Fruit fly (Drosophila melanogaster): ENCODE measurements around the gene CG13251.

CG13251 gene

DNA sequence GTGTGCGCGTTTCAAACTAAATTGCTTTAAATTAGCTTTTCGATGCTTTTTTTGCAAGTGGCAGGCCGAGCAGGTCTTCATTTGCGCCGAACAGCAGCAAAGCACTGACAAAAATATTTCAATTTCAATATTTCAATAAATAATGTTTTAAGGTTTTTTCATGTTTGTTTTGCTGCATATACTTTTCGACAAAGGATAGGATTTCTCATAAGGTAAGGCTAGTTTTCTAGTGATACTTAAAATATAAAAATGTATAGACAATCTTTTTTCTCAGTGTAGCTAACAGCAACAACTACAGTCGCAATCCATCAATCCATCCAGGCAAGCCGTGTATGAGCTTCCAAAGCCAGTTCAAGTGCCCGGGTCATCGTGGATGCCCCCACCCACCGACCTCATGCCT is 48.5 kb upstream of the CG13251 start (continued):
- TF ChIP-seq CG17612 (GFP tag; IDR thresholded peaks at IDR 0.05) (no peak), CG18764 (GFP tag; optimal IDR thresholded peaks at IDR 0.05) (no peak), unpg (GFP tag; optimal IDR thresholded peaks at IDR 0.05) (peak; percentile 19), HLHmδ (GFP tag; optimal IDR thresholded peaks at IDR 0.05) (no peak), CG14050 (GFP tag; IDR thresholded peaks at IDR 0.05) (no peak), Lhr (GFP tag; optimal IDR thresholded peaks at IDR 0.05) (no peak), MBD-R2 (GFP tag; IDR thresholded peaks at IDR 0.05) (no peak), Med (GFP tag) (no peak), NFAT (GFP tag; IDR thresholded peaks at IDR 0.05) (no peak), CG14014 (GFP tag; IDR thresholded peaks at IDR 0.05) (no peak), CG7556 (GFP tag; optimal IDR thresholded peaks at IDR 0.05) (no peak), CG2129 (GFP tag; IDR thresholded peaks at IDR 0.05; ENCODE audit: partially characterized antibody) (no peak), Vsx1 (GFP tag; optimal IDR thresholded peaks at IDR 0.05) (no peak), CG14965 (GFP tag; optimal IDR thresholded peaks at IDR 0.05; ENCODE audit: borderline replicate concordance) (no peak), Dip2 (GFP tag; IDR thresholded peaks at IDR 0.05) (no peak), D19A (tag; optimal IDR thresholded peaks at IDR 0.05) (no peak), CG9817 (tag; optimal IDR thresholded peaks at IDR 0.05) (no peak), Adf1 (GFP tag; IDR thresholded peaks at IDR 0.05) (no peak), da (GFP tag; optimal IDR thresholded peaks at IDR 0.05) (no peak), tgo (GFP tag; IDR thresholded peaks at IDR 0.05) (no peak), CG12744 (GFP tag; optimal IDR thresholded peaks at IDR 0.05) (no peak), CG12769 (tag; optimal IDR thresholded peaks at IDR 0.05) (no peak), Drgx (GFP tag; IDR thresholded peaks at IDR 0.05) (0 out of 2 replicates have a peak, but pooled peaks have one; percentile 27), D19B (GFP tag; optimal IDR thresholded peaks at IDR 0.05) (no peak), kay (GFP tag; optimal IDR thresholded peaks at IDR 0.05) (no peak), CG6765 (GFP tag; optimal IDR thresholded peaks at IDR 0.05) (no peak), CG15011 (GFP tag; optimal IDR thresholded peaks at IDR 0.05) (no peak), Usf (GFP tag; optimal IDR thresholded peaks at IDR 0.05) (no peak), phol (tag; optimal IDR thresholded peaks at IDR 0.05) (peak; percentile 21), CG18619 (GFP tag; optimal IDR thresholded peaks at IDR 0.05) (no peak)

DNA sequence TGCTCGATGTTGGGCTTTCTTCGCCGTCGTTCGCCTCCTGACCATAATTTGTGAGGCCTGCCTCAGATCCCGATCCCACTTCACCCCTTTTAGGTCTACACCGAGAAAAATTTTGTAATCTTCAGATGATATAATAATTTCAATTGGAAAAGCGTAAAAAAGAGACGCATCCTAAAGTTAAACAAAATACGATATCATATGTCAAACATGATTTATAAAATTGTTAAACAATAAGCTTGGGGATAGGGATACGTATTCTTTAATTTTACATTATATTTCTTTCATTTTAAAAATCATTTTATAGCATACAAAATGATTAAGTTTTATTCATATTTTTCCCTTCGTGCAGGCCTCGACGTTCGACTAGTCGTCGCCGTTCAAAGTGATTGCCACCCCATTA is 44.4 kb upstream of the CG13251 start:
- TF ChIP-seq ara (GFP tag; IDR thresholded peaks at IDR 0.05), result no peak
- no peak for TF ChIP-seq CG4707 (GFP tag; optimal IDR thresholded peaks at IDR 0.05)
- TF ChIP-seq CG10147 (GFP tag; optimal IDR thresholded peaks at IDR 0.05), result no peak
- no peak for TF ChIP-seq lov (optimal IDR thresholded peaks at IDR 0.05)
- no peak for TF ChIP-seq lov (GFP tag; IDR thresholded peaks at IDR 0.05)
- no peak for TF ChIP-seq CG6654 (GFP tag; optimal IDR thresholded peaks at IDR 0.05)
- TF ChIP-seq CG10543 (GFP tag; optimal IDR thresholded peaks at IDR 0.05), result no peak
- TF ChIP-seq CG9609 (GFP tag; optimal IDR thresholded peaks at IDR 0.05), result no peak
- no peak for TF ChIP-seq CG6254 (GFP tag; optimal IDR thresholded peaks at IDR 0.05)
- no peak for TF ChIP-seq CG12744 (GFP tag; optimal IDR thresholded peaks at IDR 0.05)
- TF ChIP-seq B-H2 (GFP tag; optimal IDR thresholded peaks at IDR 0.05), result no peak
- TF ChIP-seq gfzf (GFP tag; optimal IDR thresholded peaks at IDR 0.05), result no peak
- TF ChIP-seq dmrt11E (tag; optimal IDR thresholded peaks at IDR 0.05), result peak; percentile 7
- TF ChIP-seq vvl (GFP tag; IDR thresholded peaks at IDR 0.05), result no peak
- no peak for TF ChIP-seq ap (GFP tag; IDR thresholded peaks at IDR 0.05)
- peak; percentile 40 for TF ChIP-seq nom (GFP tag; optimal IDR thresholded peaks at IDR 0.05)
- peak in 1 of 2 experiments; percentile 19 for TF ChIP-seq bsh (GFP tag; optimal IDR thresholded peaks at IDR 0.05)
- no peak for TF ChIP-seq sd (tag; optimal IDR thresholded peaks at IDR 0.05)
- TF ChIP-seq Dp (GFP tag; optimal IDR thresholded peaks at IDR 0.05), result no peak
